Fruit fly (Drosophila melanogaster) whole organism, larva: Measurements from ENCODE around the gene alpha-Est1.

Experiments
- noc ChIP-seq: fragments of 200-800 bp; sonication (Bioruptor generic); optimal IDR thresholded peaks from 3 replicates; lab custom pipeline; 2019; ENCODE audit warnings: missing biosample characterization, mild to moderate bottlenecking, missing genetic modification characterization, moderate library complexity

Gene alpha-Est1

dm6 chr3R:7548808-7549744 is at the start of gene alpha-Est1:
TSS of gene alpha-Est1 (minus strand) at chr3R:7549124.
- TF ChIP-seq noc (tag; lab: Kevin White, UChicago): peak; percentile 19

dm6 chr3R:7591189-7591588 is 42.3 kb upstream of the alpha-Est1 start:
- no peak for TF ChIP-seq noc (tag; lab: Kevin White, UChicago)

DNA sequence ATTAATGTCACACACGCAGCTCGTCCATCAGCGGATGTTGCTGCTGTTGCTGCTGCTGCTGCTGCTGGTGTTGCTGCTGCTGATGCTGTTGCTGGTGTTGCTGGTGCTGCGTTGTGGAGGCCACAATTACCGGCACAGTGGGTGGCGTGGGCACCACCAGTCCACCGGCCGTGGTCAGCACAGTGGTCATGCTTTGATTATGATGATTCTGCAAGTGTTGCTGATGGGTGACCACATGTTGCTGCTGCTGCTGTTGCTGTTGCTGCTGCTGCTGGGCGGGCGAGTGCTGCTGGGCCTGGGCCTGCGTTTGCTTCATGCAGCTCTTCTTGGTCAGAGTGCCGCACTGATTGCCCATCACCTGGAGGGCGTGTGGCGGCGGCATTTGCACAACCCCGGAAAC is 23.3 kb upstream of the alpha-Est1 start:
- TF ChIP-seq noc (tag; lab: Kevin White, UChicago): no peak

- TF ChIP-seq noc (tag; lab: Kevin White, UChicago): no peak
Measured at dm6 chr3R:7551708-7552107, 2.8 kb upstream of the alpha-Est1 start, which contains the start of gene CG45545. TSS of gene CG45545 (plus strand) at chr3R:7552008.

dm6 chr3R:7541145-7541860 is 7.6 kb downstream of the alpha-Est1 start, which contains the start of the genes alpha-Est3 and alpha-Est2:
TSS of gene alpha-Est3 (minus strand) at chr3R:7541631.
TSS of gene alpha-Est2 (plus strand) at chr3R:7541810.
- TF ChIP-seq noc (tag; lab: Kevin White, UChicago): no peak

dm6 chr3R:7538435-7538834 is 10.5 kb downstream of the alpha-Est1 start, which contains the start of gene alpha-Est4:
TSS of gene alpha-Est4 (minus strand) at chr3R:7538615.
- no peak for TF ChIP-seq noc (tag; lab: Kevin White, UChicago)

dm6 chr3R:7536281-7536680 is 12.6 kb downstream of the alpha-Est1 start, which contains the start of gene alpha-Est5:
TSS of gene alpha-Est5 (minus strand) at chr3R:7536390.
- TF ChIP-seq noc (tag; lab: Kevin White, UChicago): no peak

DNA sequence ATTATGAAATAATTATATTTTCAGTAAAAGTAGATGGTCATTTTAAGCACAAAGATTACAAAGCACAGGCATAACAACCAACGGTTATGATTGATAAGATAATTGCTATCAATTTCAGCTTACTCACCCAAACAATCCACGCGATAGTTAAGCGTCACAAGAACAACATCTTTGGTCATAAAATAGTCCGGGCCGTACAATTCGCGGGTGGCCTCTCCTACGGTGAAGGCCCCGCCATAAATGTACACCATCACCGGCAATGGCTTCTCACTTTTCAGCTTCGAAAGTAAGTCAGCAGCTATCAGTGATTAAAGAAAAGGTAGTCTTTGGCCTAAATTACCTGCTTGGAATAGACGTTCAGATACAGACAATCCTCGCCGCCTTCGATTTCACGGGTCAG is 13.3 kb downstream of the alpha-Est1 start:
- no peak for TF ChIP-seq noc (tag; lab: Kevin White, UChicago)

DNA sequence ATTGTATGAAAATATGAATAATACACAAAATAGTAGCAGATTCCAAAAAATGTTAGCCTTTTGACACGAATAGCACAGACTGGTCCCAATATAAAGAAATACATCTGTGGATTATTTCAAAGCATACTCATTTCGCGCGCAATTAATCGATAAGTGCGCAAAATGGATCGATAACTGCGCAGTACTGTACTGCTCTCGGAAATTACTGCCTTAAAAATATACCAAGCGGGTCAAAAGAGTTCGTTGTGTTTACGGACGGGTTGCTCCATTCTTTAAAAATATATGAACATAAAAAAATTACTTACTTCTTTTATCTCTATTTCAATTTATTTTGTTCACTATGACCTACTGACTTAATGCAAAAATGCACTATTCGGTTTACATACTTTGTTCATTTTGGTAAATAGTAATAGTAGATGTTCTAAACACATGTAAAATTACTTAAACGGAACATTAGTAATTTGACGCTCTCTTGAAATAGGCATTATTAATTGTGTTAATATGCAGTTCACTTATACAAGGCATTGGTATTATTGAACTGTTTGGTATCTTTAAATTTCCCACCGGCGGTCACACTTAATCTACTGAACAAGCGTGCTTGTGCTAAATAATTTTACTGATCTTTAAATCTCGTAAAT is 18.6 kb downstream of the alpha-Est1 start, which contains the start of the genes Rtnl2 and alphaTub84D:
TSS of gene Rtnl2 (minus strand) at position 58 of the 638 bp plus-strand sequence.
TSS of gene alphaTub84D (plus strand) at position 570 of the 638 bp plus-strand sequence.
- no peak for TF ChIP-seq noc (tag; lab: Kevin White, UChicago)

dm6 chr3R:7528677-7529076 is 20.2 kb downstream of the alpha-Est1 start, which contains the start of gene alpha-Est6:
TSS of gene alpha-Est6 (minus strand) at chr3R:7528777.
- no peak for TF ChIP-seq noc (tag; lab: Kevin White, UChicago)

DNA sequence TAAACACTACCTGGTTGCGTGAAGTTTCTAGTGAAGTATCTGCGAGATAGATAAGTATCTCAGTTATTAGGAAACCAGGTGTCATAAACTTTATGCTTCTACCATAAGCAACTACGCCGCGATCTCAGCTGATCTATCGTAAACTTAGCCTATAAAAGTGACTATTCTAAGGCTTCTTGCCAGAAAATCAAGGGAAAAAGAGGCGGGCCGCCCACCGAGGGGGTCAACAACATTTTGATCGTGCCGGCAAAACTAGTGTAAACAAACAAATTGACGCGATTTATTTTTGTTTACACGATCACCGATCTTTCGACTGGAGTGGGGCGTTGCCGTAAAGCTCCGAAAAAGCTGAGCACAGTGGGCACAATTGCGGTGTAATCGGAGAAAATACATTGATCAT is 24.8 kb downstream of the alpha-Est1 start:
- TF ChIP-seq noc (tag; lab: Kevin White, UChicago): peak; percentile 29

DNA sequence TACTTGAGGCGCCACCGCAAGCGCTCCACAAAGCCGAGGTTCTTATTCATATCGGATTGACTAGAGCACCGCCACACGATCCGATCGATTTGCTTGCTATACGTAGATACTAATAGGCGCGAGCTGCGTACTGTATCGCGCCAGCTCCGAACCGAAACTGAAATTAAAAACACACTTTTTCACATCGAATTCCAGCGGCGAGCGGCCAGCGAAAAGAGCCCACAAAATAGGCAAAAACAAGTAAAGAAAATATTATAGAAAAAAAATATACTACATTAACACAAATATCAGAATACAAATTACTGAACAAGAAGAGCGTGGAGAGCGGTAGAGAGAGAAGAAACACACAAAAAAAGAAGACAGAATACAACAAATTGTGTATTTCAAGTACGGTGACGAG is 25.3 kb downstream of the alpha-Est1 start, which contains the start of gene alpha-Est7:
TSS of gene alpha-Est7 (minus strand) at position 160 of the 400 bp plus-strand sequence.
- TF ChIP-seq noc (tag; lab: Kevin White, UChicago): no peak

DNA sequence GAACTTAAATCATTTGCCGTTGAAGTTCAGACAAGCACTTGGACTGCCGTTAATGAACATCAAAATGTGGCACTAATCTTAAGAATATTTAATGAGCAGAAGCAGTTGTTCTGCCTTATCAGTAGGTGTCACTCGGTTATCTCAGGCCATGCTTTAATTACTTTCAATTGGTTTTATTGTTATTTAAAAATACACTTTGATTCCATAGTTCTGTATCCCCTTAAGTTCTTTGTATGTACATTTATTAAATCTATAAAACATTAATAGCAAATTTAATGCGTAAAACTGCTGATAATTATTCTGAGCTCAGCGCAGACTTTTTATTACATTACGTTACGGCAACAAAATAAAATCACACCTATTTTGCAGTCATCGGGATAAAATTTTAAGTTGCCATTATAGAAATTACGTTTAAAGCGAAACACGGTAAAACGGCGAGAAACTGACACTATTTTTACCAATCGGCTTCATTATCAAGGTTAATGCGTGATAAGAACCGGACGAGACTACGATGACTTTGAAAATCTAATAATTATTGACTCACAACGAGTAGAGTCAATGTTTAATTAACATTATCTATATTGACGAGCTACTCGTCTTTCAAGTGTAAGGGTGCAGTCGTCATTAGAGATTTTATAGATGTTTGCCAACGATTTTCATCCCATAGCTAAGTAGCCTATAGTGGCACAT is 26.5 kb downstream of the alpha-Est1 start:
- peak; percentile 84 for TF ChIP-seq noc (tag; lab: Kevin White, UChicago)

dm6 chr3R:7519356-7519755 is 29.6 kb downstream of the alpha-Est1 start, which contains the start of gene Ubc84D:
TSS of gene Ubc84D (minus strand) at chr3R:7519456.
- no peak for TF ChIP-seq noc (tag; lab: Kevin White, UChicago)
